Worm (Caenorhabditis elegans) whole organism, late embryonic: Measurements from ENCODE around the gene gasr-8.

ENCODE experiments used
- fkh-10 ChIP-seq: fragments of 150-350 bp; optimal IDR thresholded peaks from 2 replicates; lab custom pipeline; 2014; ENCODE audit warnings: missing biosample characterization, missing genetic modification reagents, missing genetic modification characterization
- odd-2 ChIP-seq: sonication (generic microtip); optimal IDR thresholded peaks from 2 replicates; lab custom pipeline; 2017; ENCODE audit warnings: antibody characterized with exemption, mild to moderate bottlenecking, missing genetic modification characterization, missing compliant biosample characterization
- pha-4 ChIP-seq: fragments of 150-350 bp; optimal IDR thresholded peaks from 2 replicates; lab custom pipeline; 2018; ENCODE audit warnings: missing biosample characterization, missing genetic modification reagents, missing genetic modification characterization
- tbx-2 ChIP-seq: sonication (generic microtip); optimal IDR thresholded peaks from 2 replicates; lab custom pipeline; 2016; ENCODE audit warnings: missing genetic modification characterization, missing compliant biosample characterization
- ztf-16 ChIP-seq: sonication (generic microtip); optimal IDR thresholded peaks from 2 replicates; lab custom pipeline; 2017; ENCODE audit warnings: missing genetic modification characterization, missing compliant biosample characterization

gasr-8 gene

DNA sequence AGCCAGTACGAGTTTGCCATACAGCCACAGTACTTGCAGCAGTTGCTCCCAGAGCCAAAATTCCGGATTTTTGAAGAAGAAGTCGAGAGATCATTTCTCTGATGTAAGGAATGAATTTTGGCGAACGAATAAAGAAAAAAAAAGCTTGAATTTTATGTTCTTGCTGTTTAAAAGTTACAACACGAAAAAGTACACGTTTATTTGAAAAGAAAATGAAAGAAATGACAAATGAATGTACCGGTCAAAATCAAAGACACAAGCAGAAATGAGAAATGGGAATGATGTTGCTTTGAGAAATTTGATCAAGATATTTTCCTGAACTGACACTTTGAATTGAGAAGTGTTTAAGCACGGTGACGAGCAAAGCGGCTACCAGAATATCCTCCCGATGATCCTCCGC is 52.3 kb downstream of the gasr-8 start, which contains the start of gene Y50E8A.6:
TSS of gene Y50E8A.6 (minus strand) at position 101 of the 400 bp plus-strand sequence.
- TF ChIP-seq pha-4 (tag; lab: Kevin White, UChicago) (no peak), ztf-16 (tag; lab: Kevin White, UChicago) (no peak), fkh-10 (GFP tag; lab: Kevin White, UChicago) (no peak), odd-2 (tag; lab: Kevin White, UChicago) (no peak), tbx-2 (tag; lab: Kevin White, UChicago) (no peak)
- TF ChIP-seq, all 69 proteins: peak for 0
